Worm (Caenorhabditis elegans) whole organism, young adult: ENCODE measurements around the gene let-858.
A peak's percentile ranks its signal among the peaks of the same experiment; 100 is the strongest.

ENCODE experiments used
- B0019.2 ChIP-seq: fragments of 200-800 bp; sonication (Bioruptor generic); conservative IDR thresholded peaks from 2 replicates; pipeline ENCODE4 v1.3.6; 2022; ENCODE audit warnings: missing genetic modification reagents, missing genetic modification characterization, missing compliant biosample characterization
- C06A6.2 ChIP-seq: fragments of 200-800 bp; sonication (Bioruptor generic); conservative IDR thresholded peaks from 2 replicates; pipeline ENCODE4 v1.3.6; 2022; ENCODE audit warnings: missing genetic modification characterization, missing compliant biosample characterization
- F33H1.4 ChIP-seq: fragments of 200-800 bp; sonication (Bioruptor generic); IDR thresholded peaks from 2 replicates; pipeline ENCODE4 v1.3.6; 2022; ENCODE audit warnings: missing genetic modification reagents, missing genetic modification characterization, missing compliant biosample characterization
- F39B2.1 ChIP-seq: fragments of 200-800 bp; sonication (Bioruptor generic); IDR thresholded peaks from 2 replicates; pipeline ENCODE4 v1.3.6; 2022; ENCODE audit warnings: missing genetic modification reagents, missing genetic modification characterization, missing compliant biosample characterization
- F49E8.2 ChIP-seq: sonication (generic microtip); optimal IDR thresholded peaks from 3 replicates; lab custom pipeline; 2017; ENCODE audit warnings: missing genetic modification characterization, mild to moderate bottlenecking, missing compliant biosample characterization, antibody characterized with exemption, moderate library complexity; ENCODE audit not compliant: insufficient read depth
- K11D2.4 ChIP-seq: fragments of 200-800 bp; sonication (Bioruptor generic); IDR thresholded peaks from 2 replicates; pipeline ENCODE4 v1.3.6; 2022; ENCODE audit warnings: missing genetic modification reagents, missing genetic modification characterization, missing compliant biosample characterization
- T07F8.4 ChIP-seq: sonication (generic microtip); optimal IDR thresholded peaks from 2 replicates; lab custom pipeline; 2016; ENCODE audit warnings: mild to moderate bottlenecking, missing genetic modification characterization, moderate library complexity, missing compliant biosample characterization
- Y67H2A.10 ChIP-seq: fragments of 200-800 bp; sonication (Bioruptor generic); conservative IDR thresholded peaks from 2 replicates; pipeline ENCODE4 v1.3.6; 2022; ENCODE audit warnings: missing genetic modification reagents, missing genetic modification characterization, missing compliant biosample characterization
- Y79H2A.3 ChIP-seq: fragments of 200-800 bp; sonication (Bioruptor generic); conservative IDR thresholded peaks from 2 replicates; pipeline ENCODE4 v1.3.6; 2022; ENCODE audit warnings: missing genetic modification reagents, missing genetic modification characterization, missing compliant biosample characterization
- Y95B8A.8 ChIP-seq: fragments of 200-800 bp; sonication (Bioruptor generic); IDR thresholded peaks from 2 replicates; pipeline ENCODE4 v1.3.6; 2022; ENCODE audit warnings: missing genetic modification reagents, missing genetic modification characterization, missing compliant biosample characterization
- ZK185.1 ChIP-seq: sonication (generic microtip); optimal IDR thresholded peaks from 2 replicates; lab custom pipeline; 2016; ENCODE audit warnings: mild to moderate bottlenecking, missing genetic modification characterization, missing compliant biosample characterization; ENCODE audit not compliant: poor library complexity, severe bottlenecking
- ama-1 ChIP-seq, 3 experiments: fragments of 150-350 bp in 1 of 3; sonication (generic microtip) in 2 of 3; optimal IDR thresholded peaks; 2 replicates each; lab custom pipeline; 2014 to 2018; ENCODE audit warnings: missing biosample characterization in 2 of 3, missing genetic modification characterization in 2 of 3, missing genetic modification reagents in 2 of 3
- atf-7 ChIP-seq: sonication (generic microtip); optimal IDR thresholded peaks from 2 replicates; lab custom pipeline; 2017; ENCODE audit warnings: mild to moderate bottlenecking, missing genetic modification characterization, missing compliant biosample characterization
- attf-5 ChIP-seq: fragments of 200-800 bp; sonication (Bioruptor generic); optimal IDR thresholded peaks from 2 replicates; lab custom pipeline; 2018; ENCODE audit warnings: mild to moderate bottlenecking, missing genetic modification characterization, missing compliant biosample characterization
- attf-6 ChIP-seq: fragments of 200-800 bp; sonication (Bioruptor generic); IDR thresholded peaks from 2 replicates; pipeline ENCODE4 v1.3.6; 2022; ENCODE audit warnings: missing genetic modification reagents, missing genetic modification characterization, missing compliant biosample characterization
- bed-1 ChIP-seq: fragments of 200-800 bp; sonication (Bioruptor generic); IDR thresholded peaks from 2 replicates; pipeline ENCODE4 v1.3.6; 2022; ENCODE audit warnings: missing genetic modification reagents, missing genetic modification characterization, missing compliant biosample characterization
- bed-2 ChIP-seq: fragments of 200-800 bp; sonication (Bioruptor generic); IDR thresholded peaks from 2 replicates; pipeline ENCODE4 v1.3.6; 2022; ENCODE audit warnings: missing genetic modification reagents, missing genetic modification characterization, missing compliant biosample characterization
- ceh-27 ChIP-seq: fragments of 200-800 bp; sonication (Bioruptor generic); optimal IDR thresholded peaks from 2 replicates; lab custom pipeline; 2018; ENCODE audit warnings: mild to moderate bottlenecking, missing genetic modification characterization, moderate library complexity, missing compliant biosample characterization
- chd-7 ChIP-seq: sonication (generic microtip); optimal IDR thresholded peaks from 2 replicates; lab custom pipeline; 2016; ENCODE audit warnings: mild to moderate bottlenecking, missing genetic modification characterization, moderate library complexity, missing compliant biosample characterization
- dox-1 ChIP-seq: fragments of 200-800 bp; sonication (Bioruptor generic); IDR thresholded peaks from 2 replicates; pipeline ENCODE4 v1.3.6; 2022; ENCODE audit warnings: missing genetic modification reagents, missing genetic modification characterization, missing compliant biosample characterization
- dpff-1 ChIP-seq: sonication (generic microtip); optimal IDR thresholded peaks from 2 replicates; lab custom pipeline; 2017; ENCODE audit warnings: mild to moderate bottlenecking, missing genetic modification characterization, missing compliant biosample characterization
- efl-1 ChIP-seq: fragments of 150-350 bp; optimal IDR thresholded peaks from 2 replicates; lab custom pipeline; 2014; ENCODE audit warnings: missing biosample characterization, missing genetic modification reagents, missing genetic modification characterization
- egl-44 ChIP-seq: fragments of 200-800 bp; sonication (Bioruptor generic); IDR thresholded peaks from 2 replicates; pipeline ENCODE4 v1.3.6; 2022; ENCODE audit warnings: missing genetic modification reagents, missing genetic modification characterization, missing compliant biosample characterization
- hmg-1.2 ChIP-seq: fragments of 200-800 bp; sonication (Bioruptor generic); IDR thresholded peaks from 2 replicates; pipeline ENCODE4 v1.3.6; 2022; ENCODE audit warnings: missing genetic modification reagents, missing genetic modification characterization, missing compliant biosample characterization
- lin-26 ChIP-seq: fragments of 200-800 bp; sonication (Bioruptor generic); IDR thresholded peaks from 2 replicates; pipeline ENCODE4 v1.3.6; 2022; ENCODE audit warnings: missing genetic modification reagents, missing genetic modification characterization, missing compliant biosample characterization
- lin-35 ChIP-seq, 3 experiments: fragments of 150-350 bp in 2 of 3; sonication (generic microtip) in 1 of 3; optimal IDR thresholded peaks; 2 replicates each; lab custom pipeline; 2014 to 2018; ENCODE audit warnings: missing biosample characterization in 3 of 3, missing genetic modification characterization in 3 of 3, missing genetic modification reagents in 3 of 3
- lin-54 ChIP-seq: fragments of 200-800 bp; sonication (Bioruptor generic); optimal IDR thresholded peaks from 2 replicates; lab custom pipeline; 2018; ENCODE audit warnings: mild to moderate bottlenecking, missing genetic modification characterization, missing compliant biosample characterization
- lsy-27 ChIP-seq: sonication (generic microtip); optimal IDR thresholded peaks from 2 replicates; lab custom pipeline; 2017; ENCODE audit warnings: missing genetic modification characterization, mild to moderate bottlenecking, missing compliant biosample characterization, antibody characterized with exemption, missing genotype, borderline replicate concordance; ENCODE audit not compliant: insufficient read depth
- mel-28 ChIP-seq: sonication (generic microtip); optimal IDR thresholded peaks from 2 replicates; lab custom pipeline; 2016; ENCODE audit warnings: borderline replicate concordance, mild to moderate bottlenecking, missing genetic modification characterization, missing compliant biosample characterization
- nhr-80 ChIP-seq: sonication (generic microtip); optimal IDR thresholded peaks from 2 replicates; lab custom pipeline; 2016; ENCODE audit warnings: missing genetic modification characterization, missing compliant biosample characterization
- pbrm-1 ChIP-seq: fragments of 200-800 bp; sonication (Bioruptor generic); IDR thresholded peaks from 2 replicates; pipeline ENCODE4 v1.3.6; 2022; ENCODE audit warnings: missing genetic modification reagents, missing genetic modification characterization, missing compliant biosample characterization
- pha-4 ChIP-seq: fragments of 150-350 bp; sonication (generic microtip); optimal IDR thresholded peaks from 2 replicates; lab custom pipeline; 2014; ENCODE audit warnings: missing biosample characterization, missing genetic modification reagents, missing genetic modification characterization
- rec-8 ChIP-seq, 2 experiments: sonication (generic microtip); optimal IDR thresholded peaks; 2 replicates each; lab custom pipeline; 2016; ENCODE audit warnings: mild to moderate bottlenecking in 2 of 2, missing genetic modification characterization in 2 of 2, missing genetic modification reagents in 2 of 2, missing genotype in 2 of 2, missing biosample characterization in 1 of 2, missing compliant biosample characterization in 1 of 2, moderate library complexity in 1 of 2
- sea-2 ChIP-seq: fragments of 200-800 bp; sonication (Bioruptor generic); IDR thresholded peaks from 2 replicates; pipeline ENCODE4 v1.3.6; 2022; ENCODE audit warnings: missing genetic modification characterization, missing compliant biosample characterization
- snpc-1.3 ChIP-seq: sonication (generic microtip); optimal IDR thresholded peaks from 2 replicates; lab custom pipeline; 2017; ENCODE audit warnings: missing genetic modification characterization, mild to moderate bottlenecking, missing compliant biosample characterization, antibody characterized with exemption, moderate library complexity, missing genotype, missing genetic modification reagents; ENCODE audit not compliant: insufficient read depth
- sptf-2 ChIP-seq: fragments of 200-800 bp; sonication (Bioruptor generic); optimal IDR thresholded peaks from 2 replicates; lab custom pipeline; 2018; ENCODE audit warnings: mild to moderate bottlenecking, missing genetic modification characterization, missing compliant biosample characterization
- zfh-2 ChIP-seq: fragments of 200-800 bp; sonication (Bioruptor generic); conservative IDR thresholded peaks from 2 replicates; pipeline ENCODE4 v1.3.6; 2022; ENCODE audit warnings: missing genetic modification reagents, missing genetic modification characterization, missing compliant biosample characterization
- zim-3 ChIP-seq: sonication (generic microtip); optimal IDR thresholded peaks from 2 replicates; lab custom pipeline; 2017; ENCODE audit warnings: mild to moderate bottlenecking, missing genetic modification characterization, moderate library complexity, missing compliant biosample characterization
- ztf-22 ChIP-seq: fragments of 200-800 bp; sonication (Bioruptor generic); optimal IDR thresholded peaks from 2 replicates; lab custom pipeline; 2018; ENCODE audit warnings: mild to moderate bottlenecking, missing genetic modification characterization, moderate library complexity, missing compliant biosample characterization
- ztf-28 ChIP-seq: fragments of 200-800 bp; sonication (Bioruptor generic); IDR thresholded peaks from 2 replicates; pipeline ENCODE4 v1.3.6; 2022; ENCODE audit warnings: missing genetic modification reagents, missing genetic modification characterization, missing compliant biosample characterization

The let-858 gene

ce11 chrII:10982017-10982416 is 40.2 kb upstream of the let-858 start:
- TF ChIP-seq lin-26 (no peak), rec-8 (tag; optimal IDR thresholded peaks at IDR 0.05; lab: Kevin White, UChicago) (no peak), ama-1 (optimal IDR thresholded peaks at IDR 0.05; lab: Kevin White, UChicago) (no peak), ama-1 (GFP tag; optimal IDR thresholded peaks at IDR 0.05; lab: Kevin White, UChicago) (no peak), nhr-80 (tag; lab: Kevin White, UChicago) (no peak), Y67H2A.10 (GFP tag; lab: Robert Waterston, UW) (no peak), dpff-1 (no peak), efl-1 (no peak), pha-4 (no peak), lin-35 (GFP tag; optimal IDR thresholded peaks at IDR 0.05; lab: Kevin White, UChicago) (no peak), B0019.2 (no peak), Y79H2A.3 (GFP tag; lab: Robert Waterston, UW) (no peak), ztf-28 (GFP tag; lab: Robert Waterston, UW) (no peak), ceh-27 (GFP tag; lab: Kevin White, UChicago) (no peak), sea-2 (GFP tag; lab: Robert Waterston, UW) (no peak), egl-44 (GFP tag; lab: Robert Waterston, UW) (no peak), chd-7 (tag; lab: Kevin White, UChicago) (no peak), attf-6 (GFP tag; lab: Robert Waterston, UW) (no peak)

DNA sequence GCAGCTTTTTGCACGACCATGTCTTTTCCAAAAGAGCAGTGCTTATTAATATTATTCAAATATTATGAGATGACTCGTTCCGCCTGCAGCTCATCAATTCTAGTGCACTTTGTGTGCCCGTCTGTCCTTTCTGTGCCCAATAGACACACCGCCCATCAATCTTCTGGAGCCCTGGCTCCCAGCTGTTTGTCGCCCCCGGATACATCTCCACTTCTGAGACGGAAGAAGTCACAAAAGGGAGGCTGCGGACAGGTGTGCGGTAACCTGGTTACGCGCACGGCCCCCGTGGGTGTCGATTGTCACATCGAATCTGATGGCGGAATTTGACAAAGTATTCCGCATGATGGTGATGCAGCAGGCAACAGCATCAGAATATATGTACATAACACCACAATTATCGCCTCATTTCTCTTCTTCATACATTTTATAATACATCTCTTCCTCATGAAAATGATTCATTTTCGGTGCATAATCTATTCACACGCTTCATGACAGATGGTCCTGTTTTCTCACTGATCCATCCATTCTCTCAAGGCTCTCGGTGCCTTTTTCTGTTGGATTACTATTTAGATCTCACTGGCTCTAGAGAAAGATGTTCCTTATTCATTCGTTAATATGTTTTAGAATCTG is 35.6 kb upstream of the let-858 start:
- no peak for TF ChIP-seq efl-1
- no peak for TF ChIP-seq hmg-1.2 (GFP tag; lab: Robert Waterston, UW)
- 0 out of 2 replicates have a peak, but pooled peaks have one; percentile 49 for TF ChIP-seq zfh-2 (GFP tag; lab: Robert Waterston, UW)
- no peak for TF ChIP-seq lin-54
- TF ChIP-seq F49E8.2, result no peak

- no peak for TF ChIP-seq atf-7
- no peak for TF ChIP-seq pbrm-1
- no peak for TF ChIP-seq ztf-22 (GFP tag; lab: Kevin White, UChicago)
- no peak for TF ChIP-seq C06A6.2 (GFP tag; lab: Robert Waterston, UW)
- TF ChIP-seq rec-8 (tag; optimal IDR thresholded peaks at IDR 0.05; lab: Kevin White, UChicago), result no peak
- TF ChIP-seq ZK185.1 (tag; lab: Kevin White, UChicago), result no peak
- TF ChIP-seq bed-2 (GFP tag; lab: Robert Waterston, UW), result no peak
These were observed 33.6 kb upstream of the let-858 start for ce11 chrII:10988575-10988974.

DNA sequence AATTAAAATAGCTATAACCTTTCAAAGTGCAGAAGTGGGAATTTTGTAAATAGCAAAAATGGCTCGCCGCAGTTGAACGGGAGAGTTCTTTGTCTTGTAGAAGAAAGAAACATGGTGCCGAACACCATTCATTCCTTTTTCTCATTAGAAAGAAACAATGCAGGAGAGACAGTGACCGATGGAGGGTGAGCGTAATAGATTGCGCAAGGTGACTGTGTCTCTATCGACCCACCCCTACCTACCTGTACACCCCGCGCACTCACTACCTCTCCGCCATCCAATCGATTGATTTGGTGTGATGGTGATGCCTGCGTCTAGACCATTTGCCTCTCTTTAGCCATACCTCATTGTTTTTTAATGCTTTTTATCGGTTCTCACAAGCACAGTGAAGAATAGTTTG is 33.0 kb upstream of the let-858 start:
- TF ChIP-seq dox-1 (GFP tag; lab: Robert Waterston, UW) (no peak), F39B2.1 (GFP tag; lab: Robert Waterston, UW) (no peak), T07F8.4 (tag; lab: Kevin White, UChicago) (no peak), lin-54 (no peak), attf-5 (GFP tag; lab: Kevin White, UChicago) (no peak), C06A6.2 (GFP tag; lab: Robert Waterston, UW) (no peak), K11D2.4 (GFP tag; lab: Robert Waterston, UW) (no peak), sptf-2 (GFP tag; lab: Kevin White, UChicago) (no peak), mel-28 (tag; lab: Kevin White, UChicago) (no peak), sea-2 (GFP tag; lab: Robert Waterston, UW) (no peak), lsy-27 (tag; lab: Kevin White, UChicago) (no peak), F33H1.4 (GFP tag; lab: Robert Waterston, UW) (no peak), pbrm-1 (no peak), Y67H2A.10 (GFP tag; lab: Robert Waterston, UW) (no peak), snpc-1.3 (tag; lab: Kevin White, UChicago) (no peak), Y95B8A.8 (GFP tag; lab: Robert Waterston, UW) (no peak), ama-1 (optimal IDR thresholded peaks at IDR 0.05; lab: Kevin White, UChicago) (no peak), ama-1 (GFP tag; optimal IDR thresholded peaks at IDR 0.05; lab: Kevin White, UChicago) (no peak), bed-1 (GFP tag; lab: Robert Waterston, UW) (no peak), zim-3 (tag; lab: Kevin White, UChicago) (no peak)
